Fruit fly (Drosophila melanogaster) whole organism, embryonic: ENCODE data around the gene Dh31.

ENCODE experiments used
- Abd-B ChIP-seq: fragments of 200-800 bp; sonication (Bioruptor generic); optimal IDR thresholded peaks from 2 replicates; lab custom pipeline; 2018; ENCODE audit warnings: missing biosample characterization, mild to moderate bottlenecking, missing genetic modification characterization, moderate library complexity
- B-H1 ChIP-seq: fragments of 200-800 bp; sonication (Bioruptor generic); IDR thresholded peaks from 3 replicates; pipeline ENCODE4 v1.3.6; 2022; ENCODE audit warnings: missing biosample characterization, missing genetic modification characterization
- CG10274 ChIP-seq: fragments of 200-800 bp; sonication (Bioruptor generic); optimal IDR thresholded peaks from 3 replicates; lab custom pipeline; 2017; ENCODE audit warnings: missing biosample characterization, mild to moderate bottlenecking, missing genetic modification characterization
- CG10321 ChIP-seq: fragments of 200-800 bp; sonication (Bioruptor generic); IDR thresholded peaks from 2 replicates; pipeline ENCODE4 v1.3.6; 2022; ENCODE audit warnings: missing biosample characterization, missing genetic modification characterization
- CG10431 ChIP-seq: fragments of 200-800 bp; sonication (Bioruptor generic); optimal IDR thresholded peaks from 3 replicates; lab custom pipeline; 2018; ENCODE audit warnings: missing biosample characterization, mild to moderate bottlenecking, missing genetic modification characterization
- CG11696 ChIP-seq: fragments of 200-800 bp; sonication (Bioruptor generic); IDR thresholded peaks from 2 replicates; pipeline ENCODE4 v1.3.6; 2022; ENCODE audit warnings: missing biosample characterization, missing genetic modification characterization
- CG12219 ChIP-seq: fragments of 200-800 bp; sonication (Bioruptor generic); optimal IDR thresholded peaks from 3 replicates; lab custom pipeline; 2018; ENCODE audit warnings: missing biosample characterization, mild to moderate bottlenecking, missing genetic modification characterization
- CG13624 ChIP-seq: fragments of 200-800 bp; sonication (Bioruptor generic); optimal IDR thresholded peaks from 2 replicates; lab custom pipeline; 2016; ENCODE audit warnings: missing biosample characterization, missing genetic modification characterization
- CG1647 ChIP-seq: fragments of 200-800 bp; sonication (Bioruptor generic); optimal IDR thresholded peaks from 3 replicates; lab custom pipeline; 2016; ENCODE audit warnings: missing biosample characterization, missing genetic modification characterization
- CG17359 ChIP-seq: fragments of 200-800 bp; sonication (Bioruptor generic); optimal IDR thresholded peaks from 3 replicates; lab custom pipeline; 2018; ENCODE audit warnings: missing biosample characterization, mild to moderate bottlenecking, missing genetic modification characterization, moderate library complexity
- CG17912 ChIP-seq: fragments of 200-800 bp; sonication (Bioruptor generic); optimal IDR thresholded peaks from 2 replicates; lab custom pipeline; 2018; ENCODE audit warnings: missing biosample characterization, mild to moderate bottlenecking, missing genetic modification characterization
- CG18262 ChIP-seq: fragments of 200-800 bp; optimal IDR thresholded peaks from 3 replicates; lab custom pipeline; 2019; ENCODE audit warnings: missing biosample characterization, mild to moderate bottlenecking, missing genetic modification characterization, moderate library complexity
- CG2120 ChIP-seq: fragments of 200-800 bp; sonication (Bioruptor generic); optimal IDR thresholded peaks from 3 replicates; lab custom pipeline; 2016; ENCODE audit warnings: missing biosample characterization, missing genetic modification characterization
- CG2129 ChIP-seq: fragments of 200-800 bp; sonication (Bioruptor generic); IDR thresholded peaks from 2 replicates; pipeline ENCODE4 v1.3.6; 2022; ENCODE audit warnings: missing biosample characterization, missing genetic modification characterization; ENCODE audit not compliant: partially characterized antibody
- CG32532 ChIP-seq: fragments of 200-800 bp; sonication (Bioruptor generic); IDR thresholded peaks from 2 replicates; pipeline ENCODE4 v1.3.6; 2022; ENCODE audit warnings: missing biosample characterization, missing genetic modification characterization
- CG7271 ChIP-seq: fragments of 200-800 bp; sonication (Bioruptor generic); optimal IDR thresholded peaks from 2 replicates; lab custom pipeline; 2018; ENCODE audit warnings: missing biosample characterization, mild to moderate bottlenecking, missing genetic modification characterization, moderate library complexity
- Dp ChIP-seq: fragments of 200-800 bp; sonication (Bioruptor generic); optimal IDR thresholded peaks from 2 replicates; lab custom pipeline; 2018; ENCODE audit warnings: missing biosample characterization, mild to moderate bottlenecking, missing genetic modification characterization, moderate library complexity
- Dref ChIP-seq: fragments of 200-800 bp; sonication (Bioruptor generic); IDR thresholded peaks from 2 replicates; pipeline ENCODE4 v1.3.6; 2022; ENCODE audit warnings: missing biosample characterization, missing genetic modification characterization
- E2f1 ChIP-seq: fragments of 200-800 bp; sonication (Bioruptor generic); IDR thresholded peaks from 2 replicates; pipeline ENCODE4 v1.3.6; 2022; ENCODE audit warnings: missing biosample characterization, missing genetic modification characterization
- Fer3 ChIP-seq: fragments of 200-800 bp; sonication (Bioruptor generic); optimal IDR thresholded peaks from 2 replicates; lab custom pipeline; 2018; ENCODE audit warnings: missing biosample characterization, mild to moderate bottlenecking, missing genetic modification characterization, moderate library complexity
- MBD-R2 ChIP-seq: fragments of 200-800 bp; sonication (Bioruptor generic); IDR thresholded peaks from 2 replicates; pipeline ENCODE4 v1.3.6; 2022; ENCODE audit warnings: missing biosample characterization, missing genetic modification characterization
- PHDP ChIP-seq: fragments of 200-800 bp; sonication (Bioruptor generic); optimal IDR thresholded peaks from 3 replicates; lab custom pipeline; 2018; ENCODE audit warnings: missing biosample characterization, mild to moderate bottlenecking, missing genetic modification characterization, moderate library complexity
- Taf1 ChIP-seq: fragments of 200-800 bp; sonication (Bioruptor generic); IDR thresholded peaks from 2 replicates; pipeline ENCODE4 v1.3.6; 2022; ENCODE audit warnings: missing biosample characterization, missing genetic modification characterization
- Trl ChIP-seq, 3 experiments: fragments of >200 bp in 2 of 3; fragments of 200-800 bp in 1 of 3; sonication (Bioruptor generic) in 1 of 3; optimal IDR thresholded peaks; 2 replicates in 1 of 3; 3 replicates in 2 of 3; lab custom pipeline; 2016 to 2017; ENCODE audit warnings: missing biosample characterization in 1 of 3, missing genetic modification characterization in 1 of 3
- amos ChIP-seq: fragments of 200-800 bp; sonication (Bioruptor generic); IDR thresholded peaks from 2 replicates; pipeline ENCODE4 v1.3.6; 2022; ENCODE audit warnings: missing biosample characterization, missing genetic modification characterization; ENCODE audit not compliant: partially characterized antibody
- bab2 ChIP-seq: fragments of 200-800 bp; sonication (Bioruptor generic); optimal IDR thresholded peaks from 2 replicates; lab custom pipeline; 2016; ENCODE audit warnings: missing biosample characterization, missing genetic modification characterization
- bbx ChIP-seq: fragments of 200-800 bp; sonication (Bioruptor generic); IDR thresholded peaks from 2 replicates; pipeline ENCODE4 v1.3.6; 2022; ENCODE audit warnings: missing biosample characterization, missing genetic modification characterization; ENCODE audit not compliant: partially characterized antibody
- crol ChIP-seq: fragments of 200-800 bp; sonication (Bioruptor generic); IDR thresholded peaks from 2 replicates; pipeline ENCODE4 v1.3.6; 2022; ENCODE audit warnings: missing biosample characterization, missing genetic modification characterization
- cwo ChIP-seq: fragments of 200-800 bp; sonication (Bioruptor generic); optimal IDR thresholded peaks from 3 replicates; lab custom pipeline; 2017; ENCODE audit warnings: missing biosample characterization, missing genetic modification characterization, mild to moderate bottlenecking, moderate library complexity, missing genetic modification reagents
- danr ChIP-seq: fragments of 200-800 bp; sonication (Bioruptor generic); IDR thresholded peaks from 2 replicates; pipeline ENCODE4 v1.3.6; 2022; ENCODE audit warnings: missing biosample characterization, missing genetic modification characterization
- emc ChIP-seq: fragments of 200-800 bp; sonication (Bioruptor generic); optimal IDR thresholded peaks from 2 replicates; lab custom pipeline; 2016; ENCODE audit warnings: missing biosample characterization, missing genetic modification characterization
- exex ChIP-seq: fragments of 200-800 bp; sonication (Bioruptor generic); optimal IDR thresholded peaks from 4 replicates; lab custom pipeline; 2018; ENCODE audit warnings: missing biosample characterization, mild to moderate bottlenecking, missing genetic modification characterization, moderate library complexity
- gfzf ChIP-seq: fragments of 200-800 bp; sonication (Bioruptor generic); optimal IDR thresholded peaks from 2 replicates; lab custom pipeline; 2016; ENCODE audit warnings: missing biosample characterization, mild to moderate bottlenecking, missing genetic modification characterization, moderate library complexity
- hb ChIP-seq: fragments of 200-800 bp; sonication (Bioruptor generic); IDR thresholded peaks from 3 replicates; pipeline ENCODE4 v1.3.6; 2022; ENCODE audit warnings: missing biosample characterization, missing genetic modification characterization; ENCODE audit not compliant: partially characterized antibody
- jumu ChIP-seq: fragments of 200-800 bp; sonication (Bioruptor generic); optimal IDR thresholded peaks from 3 replicates; lab custom pipeline; 2016; ENCODE audit warnings: missing biosample characterization, missing genetic modification characterization
- lbe ChIP-seq: fragments of 200-800 bp; sonication (Bioruptor generic); optimal IDR thresholded peaks from 2 replicates; lab custom pipeline; 2016; ENCODE audit warnings: missing biosample characterization, mild to moderate bottlenecking, missing genetic modification characterization
- onecut ChIP-seq: fragments of 200-800 bp; sonication (Bioruptor generic); IDR thresholded peaks from 2 replicates; pipeline ENCODE4 v1.3.6; 2022; ENCODE audit warnings: missing biosample characterization, missing genetic modification characterization
- pb ChIP-seq: fragments of 200-800 bp; sonication (Bioruptor generic); optimal IDR thresholded peaks from 3 replicates; lab custom pipeline; 2016; ENCODE audit warnings: missing biosample characterization, missing genetic modification characterization
- pita ChIP-seq: fragments of 200-800 bp; sonication (Bioruptor generic); optimal IDR thresholded peaks from 2 replicates; lab custom pipeline; 2017; ENCODE audit warnings: missing biosample characterization, mild to moderate bottlenecking, missing genetic modification characterization
- pzg ChIP-seq: fragments of 200-800 bp; sonication (Bioruptor generic); optimal IDR thresholded peaks from 3 replicates; lab custom pipeline; 2018; ENCODE audit warnings: missing biosample characterization, mild to moderate bottlenecking, missing genetic modification characterization, moderate library complexity
- run ChIP-seq: fragments of 200-800 bp; sonication (Bioruptor generic); optimal IDR thresholded peaks from 3 replicates; lab custom pipeline; 2018; ENCODE audit warnings: missing biosample characterization, mild to moderate bottlenecking, missing genetic modification characterization
- salm ChIP-seq: fragments of 200-800 bp; sonication (Bioruptor generic); optimal IDR thresholded peaks from 2 replicates; lab custom pipeline; 2018; ENCODE audit warnings: missing biosample characterization, mild to moderate bottlenecking, missing genetic modification characterization
- sd ChIP-seq: fragments of 200-800 bp; sonication (Bioruptor generic); optimal IDR thresholded peaks from 3 replicates; lab custom pipeline; 2018; ENCODE audit warnings: missing biosample characterization, mild to moderate bottlenecking, missing genetic modification characterization, moderate library complexity
- seq ChIP-seq: fragments of 200-800 bp; sonication (Bioruptor generic); IDR thresholded peaks from 2 replicates; pipeline ENCODE4 v1.3.6; 2022; ENCODE audit warnings: missing biosample characterization, missing genetic modification characterization
- sr ChIP-seq: fragments of 200-800 bp; sonication (Bioruptor generic); IDR thresholded peaks from 3 replicates; pipeline ENCODE4 v1.3.6; 2022; ENCODE audit warnings: missing biosample characterization, missing genetic modification characterization
- tin ChIP-seq: fragments of 200-800 bp; sonication (Bioruptor generic); optimal IDR thresholded peaks from 3 replicates; lab custom pipeline; 2016; ENCODE audit warnings: missing biosample characterization, missing genetic modification characterization
- unpg ChIP-seq: fragments of 200-800 bp; sonication (Bioruptor generic); optimal IDR thresholded peaks from 3 replicates; lab custom pipeline; 2018; ENCODE audit warnings: missing biosample characterization, mild to moderate bottlenecking, missing genetic modification characterization, moderate library complexity
- vnd ChIP-seq: fragments of 200-800 bp; sonication (Bioruptor generic); IDR thresholded peaks from 3 replicates; pipeline ENCODE4 v1.3.6; 2022; ENCODE audit warnings: missing biosample characterization, missing genetic modification characterization; ENCODE audit not compliant: partially characterized antibody
- zfh2 ChIP-seq: fragments of 200-800 bp; sonication (Bioruptor generic); optimal IDR thresholded peaks from 2 replicates; lab custom pipeline; 2016; ENCODE audit warnings: missing biosample characterization, missing genetic modification characterization

Dh31 gene

DNA sequence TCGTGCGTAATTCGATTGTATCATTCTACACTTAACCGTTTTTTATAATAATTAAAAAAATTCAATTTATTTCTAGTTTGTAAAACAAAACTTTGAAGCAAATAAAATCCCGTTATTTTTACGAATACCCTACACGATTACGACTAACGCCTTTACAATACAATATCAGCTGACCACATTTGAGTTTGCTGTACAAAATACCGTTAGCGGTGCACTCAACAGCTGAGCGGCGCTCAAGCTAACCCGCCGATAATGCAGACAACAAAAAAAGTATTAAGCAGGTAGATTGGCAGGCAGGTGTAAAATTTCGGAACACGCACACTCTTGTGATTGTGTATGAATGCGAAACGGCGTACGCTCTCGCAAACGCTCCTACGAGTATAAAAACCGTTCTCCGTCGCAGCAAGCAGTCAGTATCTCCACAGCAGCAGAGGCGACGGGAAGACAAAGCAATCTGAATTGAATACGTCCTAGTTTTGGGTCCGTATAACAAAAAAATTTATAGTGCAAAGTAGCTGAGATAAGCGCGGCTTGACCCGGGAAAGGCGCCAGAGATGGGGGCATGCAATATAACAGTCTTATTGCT, 15.2 kb upstream of the Dh31 start, which contains the start of gene Acer (continued):
- TF ChIP-seq jumu (GFP tag; lab: Kevin White, UChicago) = no peak
- no peak for TF ChIP-seq emc (GFP tag; lab: Kevin White, UChicago)
- no peak for TF ChIP-seq CG2120
- TF ChIP-seq B-H1 (GFP tag; lab: Robert Waterston, UW) = no peak
- TF ChIP-seq run (tag; lab: Kevin White, UChicago) = no peak
- TF ChIP-seq seq (GFP tag; lab: Robert Waterston, UW) = peak; percentile 10; the same call in 1 of the 2 replicates
- peak; percentile 11; the same call in 1 of the 2 replicates for TF ChIP-seq onecut (GFP tag; lab: Robert Waterston, UW)
- no peak for TF ChIP-seq salm (tag; lab: Kevin White, UChicago)
- TF ChIP-seq CG12219 (GFP tag; lab: Kevin White, UChicago) = no peak
- peak; percentile 6 for TF ChIP-seq Dp (GFP tag; lab: Kevin White, UChicago)
- TF ChIP-seq unpg (GFP tag; lab: Kevin White, UChicago) = no peak
- no peak for TF ChIP-seq pb (GFP tag; lab: Kevin White, UChicago)
- no peak for TF ChIP-seq CG17912 (GFP tag; lab: Kevin White, UChicago)
- peak; percentile 39 for TF ChIP-seq gfzf (GFP tag; lab: Kevin White, UChicago)
- peak; percentile 3 for TF ChIP-seq tin (GFP tag; lab: Kevin White, UChicago)
- no peak for TF ChIP-seq CG10431
- no peak for TF ChIP-seq lbe
- no peak for TF ChIP-seq cwo (GFP tag; lab: Kevin White, UChicago)
- TF ChIP-seq CG10274 (GFP tag; lab: Kevin White, UChicago) = peak; percentile 37
- TF ChIP-seq CG11696 (GFP tag; lab: Robert Waterston, UW) = no peak
- peak; percentile 26; the same call in 1 of the 2 replicates for TF ChIP-seq MBD-R2 (GFP tag; lab: Robert Waterston, UW)
- TF ChIP-seq Trl (optimal IDR thresholded peaks at IDR 0.05; lab: Kevin White, UChicago) = peak in 1 of 2 experiments; percentile 43
- peak; percentile 25 for TF ChIP-seq Trl (GFP tag; optimal IDR thresholded peaks at IDR 0.05; lab: Kevin White, UChicago)
- TF ChIP-seq bab2 (GFP tag; lab: Kevin White, UChicago) = no peak
- 0 out of 2 replicates have a peak, but pooled peaks have one; percentile 21 for TF ChIP-seq CG32532 (GFP tag; lab: Robert Waterston, UW)
- peak; percentile 30 for TF ChIP-seq CG13624 (GFP tag; lab: Kevin White, UChicago)
- TF ChIP-seq sd (tag; lab: Kevin White, UChicago) = peak; percentile 54
- TF ChIP-seq zfh2 (GFP tag; lab: Kevin White, UChicago) = no peak
- TF ChIP-seq amos (GFP tag; lab: Robert Waterston, UW) = no peak; the same call in 1 of the 2 replicates
- TF ChIP-seq CG17359 (tag; lab: Kevin White, UChicago) = no peak
- no peak for TF ChIP-seq Abd-B
- TF ChIP-seq Dref (GFP tag; lab: Robert Waterston, UW) = no peak
- TF ChIP-seq CG2129 (GFP tag; lab: Robert Waterston, UW) = peak; percentile 47; the same call in 1 of the 2 replicates
- TF ChIP-seq pzg (GFP tag; lab: Kevin White, UChicago) = peak; percentile 24
- no peak for TF ChIP-seq danr
- TF ChIP-seq exex = no peak
- TF ChIP-seq PHDP (tag; lab: Kevin White, UChicago) = no peak
- TF ChIP-seq CG1647 (GFP tag; lab: Kevin White, UChicago) = no peak
- TF ChIP-seq vnd = no peak
- peak; percentile 56; the same call in 1 of the 2 replicates for TF ChIP-seq bbx (GFP tag; lab: Robert Waterston, UW)
- TF ChIP-seq CG7271 = no peak
- TF ChIP-seq Taf1 (GFP tag; lab: Robert Waterston, UW) = no peak
- no peak for TF ChIP-seq hb (GFP tag; lab: Robert Waterston, UW)
- TF ChIP-seq Fer3 (tag; lab: Kevin White, UChicago) = no peak
- no peak for TF ChIP-seq sr (GFP tag; lab: Robert Waterston, UW)
- TF ChIP-seq CG10321 (GFP tag; lab: Robert Waterston, UW) = no peak
- TF ChIP-seq pita (GFP tag; lab: Kevin White, UChicago) = no peak
- TF ChIP-seq CG18262 (tag; lab: Kevin White, UChicago) = peak; percentile 0
- TF ChIP-seq E2f1 (GFP tag; lab: Robert Waterston, UW) = no peak
- TF ChIP-seq crol (GFP tag; lab: Robert Waterston, UW) = no peak
